Fruit fly (Drosophila melanogaster) whole organism, pupa: Measurements from ENCODE around the gene Naa80.

Experiments
- CG10348 ChIP-seq: fragments of 200-800 bp; sonication (Bioruptor generic); IDR thresholded peaks from 2 replicates; pipeline ENCODE4 v1.3.6; 2022; ENCODE audit warnings: missing biosample characterization, missing genetic modification characterization
- CG12605 ChIP-seq: fragments of 200-800 bp; sonication (Bioruptor generic); IDR thresholded peaks from 2 replicates; pipeline ENCODE4 v1.3.6; 2022; ENCODE audit warnings: missing biosample characterization, missing genetic modification characterization
- CG13204 ChIP-seq: fragments of 200-800 bp; sonication (Bioruptor generic); optimal IDR thresholded peaks from 2 replicates; lab custom pipeline; 2018; ENCODE audit warnings: missing biosample characterization, mild to moderate bottlenecking, missing genetic modification characterization, moderate library complexity
- CG14655 ChIP-seq: fragments of 200-800 bp; sonication (Bioruptor generic); optimal IDR thresholded peaks from 3 replicates; lab custom pipeline; 2017; ENCODE audit warnings: mild to moderate bottlenecking, missing biosample characterization, missing genetic modification reagents, missing genetic modification characterization
- CG15710 ChIP-seq: fragments of 200-800 bp; sonication (Bioruptor generic); optimal IDR thresholded peaks from 2 replicates; lab custom pipeline; 2018; ENCODE audit warnings: missing biosample characterization, mild to moderate bottlenecking, missing genetic modification characterization, moderate library complexity
- CG17806 ChIP-seq: fragments of 200-800 bp; sonication (Bioruptor generic); optimal IDR thresholded peaks from 2 replicates; lab custom pipeline; 2018; ENCODE audit warnings: missing biosample characterization, mild to moderate bottlenecking, missing genetic modification characterization, moderate library complexity
- CG32121 ChIP-seq: fragments of 200-800 bp; sonication (Bioruptor generic); IDR thresholded peaks from 2 replicates; pipeline ENCODE4 v1.3.6; 2022; ENCODE audit warnings: missing biosample characterization, missing genetic modification characterization
- CG34367 ChIP-seq: fragments of 200-800 bp; sonication (Bioruptor generic); optimal IDR thresholded peaks from 2 replicates; lab custom pipeline; 2018; ENCODE audit warnings: missing biosample characterization, mild to moderate bottlenecking, missing genetic modification characterization
- CG4496 ChIP-seq: fragments of 200-800 bp; sonication (Bioruptor generic); IDR thresholded peaks from 3 replicates; pipeline ENCODE4 v1.3.6; 2022; ENCODE audit warnings: missing biosample characterization, missing genetic modification characterization
- CG8159 ChIP-seq: fragments of 200-800 bp; sonication (Bioruptor generic); optimal IDR thresholded peaks from 3 replicates; lab custom pipeline; 2018; ENCODE audit warnings: missing biosample characterization, mild to moderate bottlenecking, missing genetic modification characterization, moderate library complexity
- CG8301 ChIP-seq: fragments of 200-800 bp; sonication (Bioruptor generic); optimal IDR thresholded peaks from 2 replicates; lab custom pipeline; 2018; ENCODE audit warnings: missing biosample characterization, mild to moderate bottlenecking, missing genetic modification characterization
- CG9948 ChIP-seq: fragments of 200-800 bp; sonication (Bioruptor generic); optimal IDR thresholded peaks from 2 replicates; lab custom pipeline; 2018; ENCODE audit warnings: missing biosample characterization, mild to moderate bottlenecking, missing genetic modification characterization, moderate library complexity
- D1 ChIP-seq: fragments of 200-800 bp; sonication (Bioruptor generic); optimal IDR thresholded peaks from 2 replicates; lab custom pipeline; 2018; ENCODE audit warnings: missing biosample characterization, mild to moderate bottlenecking, missing genetic modification characterization, moderate library complexity
- EcR ChIP-seq: fragments of 200-800 bp; sonication (Bioruptor generic); optimal IDR thresholded peaks from 3 replicates; lab custom pipeline; 2019; ENCODE audit warnings: missing biosample characterization, missing genetic modification characterization, mild to moderate bottlenecking, moderate library complexity, missing genetic modification reagents
- Ets98B ChIP-seq: fragments of 200-800 bp; sonication (Bioruptor generic); IDR thresholded peaks from 2 replicates; pipeline ENCODE4 v1.3.6; 2022; ENCODE audit warnings: missing biosample characterization, missing genetic modification characterization
- Pif1A ChIP-seq: fragments of 200-800 bp; sonication (Bioruptor generic); optimal IDR thresholded peaks from 3 replicates; lab custom pipeline; 2016; ENCODE audit warnings: missing biosample characterization, missing genetic modification characterization
- Pif1B ChIP-seq: fragments of 200-800 bp; sonication (Bioruptor generic); optimal IDR thresholded peaks from 3 replicates; lab custom pipeline; 2016; ENCODE audit warnings: missing biosample characterization, missing genetic modification characterization
- Snoo ChIP-seq: fragments of 200-800 bp; sonication (Bioruptor generic); optimal IDR thresholded peaks from 3 replicates; lab custom pipeline; 2017; ENCODE audit warnings: missing biosample characterization, mild to moderate bottlenecking, missing genetic modification characterization, inconsistent platforms
- fd96Ca ChIP-seq: fragments of 200-800 bp; sonication (Bioruptor generic); IDR thresholded peaks from 3 replicates; pipeline ENCODE4 v1.3.6; 2022; ENCODE audit warnings: missing biosample characterization, missing genetic modification characterization
- gl ChIP-seq: fragments of 200-800 bp; sonication (Bioruptor generic); optimal IDR thresholded peaks from 2 replicates; lab custom pipeline; 2018; ENCODE audit warnings: missing biosample characterization, mild to moderate bottlenecking, missing genetic modification characterization
- rn ChIP-seq: fragments of 200-800 bp; sonication (Bioruptor generic); IDR thresholded peaks from 2 replicates; pipeline ENCODE4 v1.3.6; 2022; ENCODE audit warnings: missing biosample characterization, missing genetic modification characterization

Naa80 gene

dm6 chr3R:9774821-9775220, 7.2 kb downstream of the Naa80 start, which contains the start of gene topi:
Gene topi (plus strand): TSS chr3R:9775121.
- TF ChIP-seq CG8301, result no peak
- no peak for TF ChIP-seq Ets98B (GFP tag; lab: Robert Waterston, UW)

dm6 chr3R:9777941-9778360, 10.3 kb downstream of the Naa80 start, which contains the start of gene RpS29:
Gene RpS29 (plus strand): TSS chr3R:9778042.
- peak; percentile 17 for TF ChIP-seq CG15710
- no peak for TF ChIP-seq CG10348 (GFP tag; lab: Robert Waterston, UW)
- TF ChIP-seq CG8159 (tag; lab: Kevin White, UChicago), result peak; percentile 41
- no peak for TF ChIP-seq CG9948 (tag; lab: Kevin White, UChicago)
- TF ChIP-seq CG14655, result no peak
- no peak for TF ChIP-seq Pif1B (GFP tag; lab: Kevin White, UChicago)
- TF ChIP-seq CG32121, result peak; percentile 26; the same call in 1 of the 2 replicates
- TF ChIP-seq Ets98B (GFP tag; lab: Robert Waterston, UW), result peak; percentile 57
- peak; percentile 38; the same call in 1 of the 2 replicates for TF ChIP-seq rn (GFP tag; lab: Robert Waterston, UW)
- peak; percentile 78; the same call in 2 of the 3 replicates for TF ChIP-seq CG4496 (GFP tag; lab: Robert Waterston, UW)
- peak; percentile 30 for TF ChIP-seq CG34367 (tag; lab: Kevin White, UChicago)
- no peak for TF ChIP-seq Pif1A (GFP tag; lab: Kevin White, UChicago)
- peak; percentile 54; the same call in 1 of the 3 replicates for TF ChIP-seq fd96Ca (GFP tag; lab: Robert Waterston, UW)
- peak; percentile 17 for TF ChIP-seq gl
- TF ChIP-seq CG12605 (GFP tag; lab: Robert Waterston, UW), result peak; percentile 26; the same call in 1 of the 2 replicates
- TF ChIP-seq CG8301, result peak; percentile 16
- TF ChIP-seq CG17806 (tag; lab: Kevin White, UChicago), result no peak
- peak; percentile 64 for TF ChIP-seq Snoo (tag; lab: Kevin White, UChicago)
- no peak for TF ChIP-seq D1 (tag; lab: Kevin White, UChicago)
- TF ChIP-seq CG13204 (GFP tag; lab: Kevin White, UChicago), result no peak
- TF ChIP-seq EcR (GFP tag; lab: Kevin White, UChicago), result peak; percentile 22
- TF ChIP-seq, all 21 proteins: peak for 13

- TF ChIP-seq CG4496 (GFP tag; lab: Robert Waterston, UW), result peak; percentile 21; the same call in 1 of the 3 replicates
- 0 out of 2 replicates have a peak, but pooled peaks have one; percentile 12 for TF ChIP-seq CG32121
- TF ChIP-seq CG12605 (GFP tag; lab: Robert Waterston, UW), result no peak
- peak; percentile 30 for TF ChIP-seq EcR (GFP tag; lab: Kevin White, UChicago)
Observed at dm6 chr3R:9779764-9780163, 12.1 kb downstream of the Naa80 start, which contains the start of gene CG12947. Gene CG12947 (plus strand): TSS chr3R:9780064.

dm6 chr3R:9783240-9783917, 15.7 kb downstream of the Naa80 start:
- TF ChIP-seq CG9948 (tag; lab: Kevin White, UChicago) (peak; percentile 3), CG8159 (tag; lab: Kevin White, UChicago) (peak; percentile 21), EcR (GFP tag; lab: Kevin White, UChicago) (peak; percentile 8), CG4496 (GFP tag; lab: Robert Waterston, UW) (0 out of 3 replicates have a peak, but pooled peaks have one; percentile 21), Pif1A (GFP tag; lab: Kevin White, UChicago) (no peak)

- TF ChIP-seq CG4496 (GFP tag; lab: Robert Waterston, UW) (peak; percentile 64; the same call in 2 of the 3 replicates), CG17806 (tag; lab: Kevin White, UChicago) (no peak), CG8159 (tag; lab: Kevin White, UChicago) (no peak), Ets98B (GFP tag; lab: Robert Waterston, UW) (peak; percentile 11; the same call in 1 of the 2 replicates)
Observed at dm6 chr3R:9784341-9785062, 16.9 kb downstream of the Naa80 start, which contains the start of the genes MtnA and CG8500. Gene MtnA (minus strand): TSS chr3R:9784370. Gene CG8500 (plus strand): TSS chr3R:9784653.

- peak; percentile 61 for TF ChIP-seq CG8159 (tag; lab: Kevin White, UChicago)
- TF ChIP-seq gl, result no peak
- TF ChIP-seq D1 (tag; lab: Kevin White, UChicago), result no peak
- TF ChIP-seq CG8301, result peak; percentile 28
- no peak for TF ChIP-seq CG13204 (GFP tag; lab: Kevin White, UChicago)
- no peak for TF ChIP-seq CG12605 (GFP tag; lab: Robert Waterston, UW)
- TF ChIP-seq CG4496 (GFP tag; lab: Robert Waterston, UW), result no peak
- peak; percentile 6 for TF ChIP-seq CG34367 (tag; lab: Kevin White, UChicago)
- peak; percentile 25 for TF ChIP-seq Snoo (tag; lab: Kevin White, UChicago)
- peak; percentile 52 for TF ChIP-seq CG15710
- no peak for TF ChIP-seq Pif1B (GFP tag; lab: Kevin White, UChicago)
- TF ChIP-seq CG32121, result no peak
- no peak for TF ChIP-seq Pif1A (GFP tag; lab: Kevin White, UChicago)
- TF ChIP-seq rn (GFP tag; lab: Robert Waterston, UW), result no peak
- no peak for TF ChIP-seq fd96Ca (GFP tag; lab: Robert Waterston, UW)
- no peak for TF ChIP-seq CG14655
- TF ChIP-seq CG9948 (tag; lab: Kevin White, UChicago), result peak; percentile 29
- no peak for TF ChIP-seq CG10348 (GFP tag; lab: Robert Waterston, UW)
- TF ChIP-seq CG17806 (tag; lab: Kevin White, UChicago), result peak; percentile 11
- no peak for TF ChIP-seq Ets98B (GFP tag; lab: Robert Waterston, UW)
- peak; percentile 91 for TF ChIP-seq EcR (GFP tag; lab: Kevin White, UChicago)
Observed at dm6 chr3R:9791177-9791806, 23.7 kb downstream of the Naa80 start, which contains the start of the genes CG12945 and CG8507. Gene CG12945 (minus strand): TSS chr3R:9791221. Gene CG8507 (plus strand): TSS chr3R:9791483.
